Fruit fly (Drosophila melanogaster) whole organism, prepupa: Measurements from ENCODE around the gene CG7650.

Experiments
- CG10669 ChIP-seq: fragments of 200-800 bp; sonication (Bioruptor generic); optimal IDR thresholded peaks from 3 replicates; lab custom pipeline; 2018; ENCODE audit warnings: missing biosample characterization, mild to moderate bottlenecking, missing genetic modification characterization, moderate library complexity
- CG11294 ChIP-seq: fragments of 200-800 bp; sonication (Bioruptor generic); IDR thresholded peaks from 2 replicates; pipeline ENCODE4 v1.3.6; 2022; ENCODE audit warnings: missing biosample characterization, missing genetic modification characterization
- CG11762 ChIP-seq: fragments of 200-800 bp; sonication (Bioruptor generic); optimal IDR thresholded peaks from 3 replicates; lab custom pipeline; 2016; ENCODE audit warnings: missing biosample characterization, missing genetic modification characterization; ENCODE audit not compliant: insufficient read depth
- CG1621 ChIP-seq: fragments of 200-800 bp; sonication (Bioruptor generic); optimal IDR thresholded peaks from 3 replicates; lab custom pipeline; 2018; ENCODE audit warnings: missing biosample characterization, mild to moderate bottlenecking, missing genetic modification characterization
- CG16779 ChIP-seq: fragments of 200-800 bp; sonication (Bioruptor generic); optimal IDR thresholded peaks from 3 replicates; lab custom pipeline; 2017; ENCODE audit warnings: missing biosample characterization, mild to moderate bottlenecking, missing genetic modification characterization
- CG32006 ChIP-seq: fragments of 200-800 bp; sonication (Bioruptor generic); optimal IDR thresholded peaks from 3 replicates; lab custom pipeline; 2017; ENCODE audit warnings: missing biosample characterization, mild to moderate bottlenecking, missing genetic modification characterization
- CG34406 ChIP-seq: fragments of 200-800 bp; sonication (Bioruptor generic); optimal IDR thresholded peaks from 3 replicates; lab custom pipeline; 2016; ENCODE audit warnings: missing biosample characterization, missing genetic modification characterization
- CG4318 ChIP-seq: fragments of 200-800 bp; sonication (Bioruptor generic); optimal IDR thresholded peaks from 3 replicates; lab custom pipeline; 2017; ENCODE audit warnings: missing biosample characterization, mild to moderate bottlenecking, missing genetic modification characterization
- CG6276 ChIP-seq: fragments of 200-800 bp; sonication (Bioruptor generic); optimal IDR thresholded peaks from 2 replicates; lab custom pipeline; 2017; ENCODE audit warnings: missing biosample characterization, mild to moderate bottlenecking, missing genetic modification characterization
- CG6792 ChIP-seq: fragments of 200-800 bp; sonication (Bioruptor generic); optimal IDR thresholded peaks from 3 replicates; lab custom pipeline; 2016; ENCODE audit warnings: missing biosample characterization, missing genetic modification characterization
- CG6808 ChIP-seq: fragments of 200-800 bp; sonication (Bioruptor generic); optimal IDR thresholded peaks from 3 replicates; lab custom pipeline; 2017; ENCODE audit warnings: missing biosample characterization, missing genetic modification characterization, mild to moderate bottlenecking, moderate library complexity, missing genetic modification reagents
- CG7368 ChIP-seq: fragments of 200-800 bp; sonication (Bioruptor generic); optimal IDR thresholded peaks from 3 replicates; lab custom pipeline; 2016; ENCODE audit warnings: missing biosample characterization, missing genetic modification characterization
- CG8632 ChIP-seq: fragments of 200-800 bp; sonication (Bioruptor generic); optimal IDR thresholded peaks from 3 replicates; lab custom pipeline; 2016; ENCODE audit warnings: missing biosample characterization, missing genetic modification characterization
- CG9139 ChIP-seq: fragments of 200-800 bp; sonication (Bioruptor generic); optimal IDR thresholded peaks from 3 replicates; lab custom pipeline; 2017; ENCODE audit warnings: missing biosample characterization, mild to moderate bottlenecking, missing genetic modification characterization
- Hr38 ChIP-seq: sonication (Bioruptor generic); optimal IDR thresholded peaks from 2 replicates; lab custom pipeline; 2016; ENCODE audit warnings: missing biosample characterization, missing genetic modification characterization
- Hr39 ChIP-seq: fragments of 200-800 bp; sonication (Bioruptor generic); optimal IDR thresholded peaks from 2 replicates; lab custom pipeline; 2016; ENCODE audit warnings: missing biosample characterization, missing genetic modification characterization
- Hr4 ChIP-seq: fragments of 200-800 bp; sonication (Bioruptor generic); optimal IDR thresholded peaks from 3 replicates; lab custom pipeline; 2016; ENCODE audit warnings: missing biosample characterization, missing genetic modification characterization
- Met ChIP-seq: fragments of 200-800 bp; sonication (Bioruptor generic); optimal IDR thresholded peaks from 3 replicates; lab custom pipeline; 2016; ENCODE audit warnings: missing biosample characterization, missing genetic modification characterization
- Smox ChIP-seq: fragments of 200-800 bp; sonication (Bioruptor generic); optimal IDR thresholded peaks from 3 replicates; lab custom pipeline; 2016; ENCODE audit warnings: missing biosample characterization, missing genetic modification characterization
- Sox14 ChIP-seq: fragments of 200-800 bp; sonication (Bioruptor generic); optimal IDR thresholded peaks from 3 replicates; lab custom pipeline; 2016; ENCODE audit warnings: missing biosample characterization, missing genetic modification characterization
- achi ChIP-seq: fragments of 200-800 bp; sonication (Bioruptor generic); optimal IDR thresholded peaks from 3 replicates; lab custom pipeline; 2016; ENCODE audit warnings: missing biosample characterization, missing genetic modification characterization
- acj6 ChIP-seq: fragments of 200-800 bp; sonication (Bioruptor generic); optimal IDR thresholded peaks from 3 replicates; lab custom pipeline; 2016; ENCODE audit warnings: missing biosample characterization, missing genetic modification characterization
- dac ChIP-seq: fragments of 200-800 bp; sonication (Bioruptor generic); optimal IDR thresholded peaks from 2 replicates; lab custom pipeline; 2017; ENCODE audit warnings: missing biosample characterization, mild to moderate bottlenecking, missing genetic modification characterization
- dsx ChIP-seq: fragments of 200-800 bp; optimal IDR thresholded peaks from 3 replicates; lab custom pipeline; 2019; ENCODE audit warnings: missing biosample characterization, mild to moderate bottlenecking, missing genetic modification characterization, moderate library complexity; ENCODE audit not compliant: poor library complexity, severe bottlenecking
- fd59A ChIP-seq: fragments of 200-800 bp; sonication (Bioruptor generic); optimal IDR thresholded peaks from 2 replicates; lab custom pipeline; 2017; ENCODE audit warnings: missing biosample characterization, mild to moderate bottlenecking, missing genetic modification characterization, missing genetic modification reagents
- net ChIP-seq: fragments of 200-800 bp; sonication (Bioruptor generic); optimal IDR thresholded peaks from 3 replicates; lab custom pipeline; 2016; ENCODE audit warnings: missing biosample characterization, missing genetic modification characterization
- salr ChIP-seq, 2 experiments: fragments of 200-800 bp; sonication (Bioruptor generic); optimal IDR thresholded peaks; 3 replicates each; lab custom pipeline; 2016 to 2018; ENCODE audit warnings: missing biosample characterization in 2 of 2, missing genetic modification characterization in 2 of 2, mild to moderate bottlenecking in 1 of 2
- spab ChIP-seq: fragments of 200-800 bp; sonication (Bioruptor generic); optimal IDR thresholded peaks from 2 replicates; lab custom pipeline; 2017; ENCODE audit warnings: missing biosample characterization, mild to moderate bottlenecking, missing genetic modification characterization, missing genetic modification reagents
- ss ChIP-seq, 2 experiments: fragments of 200-800 bp; sonication (Bioruptor generic); optimal IDR thresholded peaks; 2 replicates in 1 of 2; 3 replicates in 1 of 2; lab custom pipeline; 2017 to 2018; ENCODE audit warnings: mild to moderate bottlenecking in 2 of 2, missing biosample characterization in 2 of 2, missing genetic modification characterization in 2 of 2, moderate library complexity in 1 of 2
- svp ChIP-seq: fragments of 200-800 bp; sonication (Bioruptor generic); peaks from one replicate; lab custom pipeline; 2016; ENCODE audit warnings: missing biosample characterization, missing genetic modification characterization
- topi ChIP-seq: fragments of 200-800 bp; sonication (Bioruptor generic); optimal IDR thresholded peaks from 3 replicates; lab custom pipeline; 2016; ENCODE audit warnings: missing biosample characterization, missing genetic modification characterization
- vri ChIP-seq: fragments of 200-800 bp; sonication (Bioruptor generic); optimal IDR thresholded peaks from 3 replicates; lab custom pipeline; 2016; ENCODE audit warnings: missing biosample characterization, mild to moderate bottlenecking, missing genetic modification characterization

CG7650 gene

DNA sequence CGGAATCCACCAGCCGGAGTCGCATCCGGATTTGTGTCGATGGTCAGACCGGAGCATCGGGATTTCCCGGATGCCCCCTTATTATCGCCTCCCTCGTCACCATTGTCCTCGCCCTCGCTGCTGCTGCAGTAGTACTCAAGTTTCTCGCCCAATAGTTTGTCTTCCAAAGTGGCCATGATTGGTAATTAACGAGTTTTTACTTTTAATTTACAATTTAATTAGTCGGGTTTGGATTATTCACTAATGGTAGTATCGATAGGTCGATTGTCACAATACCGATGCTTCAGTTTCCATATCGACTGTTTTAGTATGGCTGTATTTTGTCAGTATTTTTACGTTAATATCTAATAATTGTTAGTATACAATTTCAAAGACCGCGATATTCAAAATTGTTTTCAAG, at the start of gene CG7650:
Gene CG7650 (minus strand): TSS at position 278 of the 400 bp plus-strand sequence.
- no peak for TF ChIP-seq CG11294
- TF ChIP-seq CG34406 (GFP tag; lab: Kevin White, UChicago), result no peak
- TF ChIP-seq CG1621 (tag; lab: Kevin White, UChicago), result peak; percentile 86
- TF ChIP-seq acj6 (GFP tag; lab: Kevin White, UChicago), result no peak
- TF ChIP-seq CG11762, result no peak
- peak; percentile 3 for TF ChIP-seq Sox14
- TF ChIP-seq, all 60 proteins: peak for 2

DNA sequence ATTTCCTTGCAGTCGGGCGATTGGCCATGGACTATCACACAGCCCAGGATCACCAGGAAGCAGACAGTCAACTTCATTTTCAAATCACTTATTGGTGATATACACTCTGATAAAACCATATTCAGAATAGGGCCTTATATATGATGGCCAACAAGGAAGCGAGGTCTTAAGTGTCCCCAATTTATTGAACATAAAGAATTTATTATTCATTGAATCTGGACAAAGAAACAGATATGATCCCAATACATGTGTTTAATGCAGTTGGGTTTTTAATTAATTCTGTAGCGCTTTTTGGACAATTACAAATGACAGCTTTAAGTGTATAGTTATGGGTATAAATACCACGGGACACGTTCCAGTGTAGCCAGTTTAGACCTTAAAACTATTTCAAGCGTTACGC, 49.2 kb upstream of the CG7650 start, which contains the start of the genes Eig71Eh and Eig71Ei:
Gene Eig71Eh (minus strand): TSS at position 101 of the 400 bp plus-strand sequence.
Gene Eig71Ei (plus strand): TSS at position 367 of the 400 bp plus-strand sequence.
- no peak for TF ChIP-seq salr (GFP tag; optimal IDR thresholded peaks at IDR 0.05; lab: Kevin White, UChicago)
- no peak for TF ChIP-seq topi
- no peak for TF ChIP-seq net
- TF ChIP-seq CG7368 (GFP tag; lab: Kevin White, UChicago), result no peak
- no peak for TF ChIP-seq CG6276 (GFP tag; lab: Kevin White, UChicago)
- TF ChIP-seq Hr39 (GFP tag; lab: Kevin White, UChicago), result no peak
- TF ChIP-seq Hr4 (GFP tag; lab: Kevin White, UChicago), result no peak
- no peak for TF ChIP-seq CG4318 (GFP tag; lab: Kevin White, UChicago)
- TF ChIP-seq Met (GFP tag; lab: Kevin White, UChicago), result no peak
- TF ChIP-seq CG9139 (GFP tag; lab: Kevin White, UChicago), result no peak
- no peak for TF ChIP-seq achi (GFP tag; lab: Kevin White, UChicago)
- no peak for TF ChIP-seq spab
- no peak for TF ChIP-seq CG6808 (GFP tag; lab: Kevin White, UChicago)
- no peak for TF ChIP-seq Hr38 (GFP tag; lab: Kevin White, UChicago)
- TF ChIP-seq CG8632, result no peak
- no peak for TF ChIP-seq CG34406 (GFP tag; lab: Kevin White, UChicago)
- TF ChIP-seq CG10669 (GFP tag; lab: Kevin White, UChicago), result no peak
- no peak for TF ChIP-seq fd59A (GFP tag; lab: Kevin White, UChicago)

DNA sequence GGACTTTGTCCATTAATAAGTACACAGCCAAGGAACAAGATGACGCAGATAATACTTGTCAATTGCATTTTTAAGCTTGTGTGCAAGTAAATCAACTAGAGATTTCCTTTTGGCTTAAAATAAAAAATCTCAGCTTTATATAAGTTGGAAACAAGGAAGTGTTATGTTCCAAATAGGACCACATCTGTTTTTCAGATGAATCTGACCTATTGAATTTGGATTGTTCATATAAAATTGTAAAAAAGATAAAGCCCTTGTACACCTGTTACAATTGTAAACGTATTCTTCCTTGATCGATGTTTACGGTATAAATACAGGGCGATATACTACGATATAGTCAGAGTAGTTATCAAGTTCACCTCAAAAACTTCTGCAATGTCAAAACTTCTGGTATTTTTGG, 47.1 kb upstream of the CG7650 start, which contains the start of the genes Eig71Ef and Eig71Eg:
Gene Eig71Ef (minus strand): TSS at position 101 of the 400 bp plus-strand sequence.
Gene Eig71Eg (plus strand): TSS at position 339 of the 400 bp plus-strand sequence.
- TF ChIP-seq svp (no peak), Sox14 (no peak), Smox (GFP tag; lab: Kevin White, UChicago) (no peak), CG6792 (GFP tag; lab: Kevin White, UChicago) (no peak)

DNA sequence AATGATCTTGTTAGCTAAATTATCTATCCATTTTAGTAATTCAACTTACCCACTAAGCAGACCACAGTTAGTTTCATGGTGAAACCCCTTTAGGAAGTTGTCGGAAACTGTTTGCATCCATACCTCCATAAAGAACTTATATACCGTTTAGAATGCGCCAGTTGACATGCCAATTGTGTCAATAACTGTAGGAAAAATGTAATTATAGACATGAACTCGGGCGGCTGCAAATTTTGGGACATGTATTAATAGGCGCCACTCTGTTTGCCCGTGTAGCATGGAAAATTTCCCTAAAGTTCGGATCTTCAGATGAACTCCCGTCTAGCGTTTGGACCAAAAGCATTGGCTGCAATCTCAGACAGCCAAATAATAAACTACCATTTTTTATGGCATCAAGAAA, 45.7 kb upstream of the CG7650 start, which contains the start of gene Eig71Ee:
Gene Eig71Ee (minus strand): TSS at position 101 of the 400 bp plus-strand sequence.
- TF ChIP-seq CG16779 (tag; lab: Kevin White, UChicago) (no peak), vri (GFP tag; lab: Kevin White, UChicago) (no peak), dsx (GFP tag; lab: Kevin White, UChicago) (no peak), CG8632 (no peak)
- TF ChIP-seq, all 60 proteins: peak for 0

DNA sequence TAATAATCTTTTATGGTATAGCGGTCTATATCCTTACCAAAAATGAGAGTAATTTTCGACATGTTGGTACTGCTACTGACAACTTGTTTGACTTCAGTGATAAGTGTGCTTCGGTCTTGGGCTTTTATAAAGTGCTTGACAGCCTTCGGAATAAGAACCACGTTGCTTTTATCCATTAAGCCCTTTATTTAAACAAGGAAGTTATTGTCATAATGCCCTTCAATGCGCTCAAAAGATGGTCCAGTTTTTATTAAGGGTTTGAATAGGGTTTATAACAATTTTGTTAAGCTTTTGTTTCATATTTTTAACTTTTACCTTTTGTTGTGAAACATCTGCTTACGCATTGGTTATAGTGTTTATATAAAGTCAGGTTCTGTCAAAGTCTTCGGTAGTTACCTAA, 42.0 kb upstream of the CG7650 start, which contains the start of the genes Eig71Ec and Eig71Ed:
Gene Eig71Ec (minus strand): TSS at position 101 of the 400 bp plus-strand sequence.
Gene Eig71Ed (plus strand): TSS at position 384 of the 400 bp plus-strand sequence.
- TF ChIP-seq CG11762 (no peak), CG1621 (tag; lab: Kevin White, UChicago) (no peak), CG32006 (GFP tag; lab: Kevin White, UChicago) (no peak), Hr39 (GFP tag; lab: Kevin White, UChicago) (no peak), dac (GFP tag; lab: Kevin White, UChicago) (no peak), vri (GFP tag; lab: Kevin White, UChicago) (no peak), ss (GFP tag; optimal IDR thresholded peaks at IDR 0.05; lab: Kevin White, UChicago) (no peak)
